Worm (Caenorhabditis elegans): ENCODE measurements around the gene F38A6.5.

Gene F38A6.5

ce11 chrV:20761758-20762157 lies 11.8 kb downstream of the F38A6.5 start:
- TF ChIP-seq nhr-237 (tag; optimal IDR thresholded peaks at IDR 0.05) (peak; percentile 34), unc-120 (tag; optimal IDR thresholded peaks at IDR 0.05; ENCODE audit: poor library complexity, severe bottlenecking) (peak; percentile 28), nhr-2 (tag; optimal IDR thresholded peaks at IDR 0.05) (no peak)

- TF ChIP-seq lin-32 (GFP tag; optimal IDR thresholded peaks at IDR 0.05): no peak
- no peak for TF ChIP-seq snpc-4 (tag; optimal IDR thresholded peaks at IDR 0.05)
- TF ChIP-seq nhr-76 (tag; optimal IDR thresholded peaks at IDR 0.05): no peak
- TF ChIP-seq pha-4 (tag; optimal IDR thresholded peaks at IDR 0.05): no peak
- no peak for TF ChIP-seq ceh-83 (GFP tag; optimal IDR thresholded peaks at IDR 0.05)
- TF ChIP-seq sptf-1 (tag; optimal IDR thresholded peaks at IDR 0.05): no peak
- TF ChIP-seq ceh-43 (GFP tag; optimal IDR thresholded peaks at IDR 0.05): no peak
- no peak for TF ChIP-seq nhr-28 (tag; optimal IDR thresholded peaks at IDR 0.05)
- no peak for TF ChIP-seq ces-1 (GFP tag; optimal IDR thresholded peaks at IDR 0.05)
- no peak for TF ChIP-seq mls-2 (tag; optimal IDR thresholded peaks at IDR 0.05)
- TF ChIP-seq blmp-1 (tag; optimal IDR thresholded peaks at IDR 0.05): no peak
Measured at ce11 chrV:20758106-20758505, 15.4 kb downstream of the F38A6.5 start.

- TF ChIP-seq nhr-28 (tag; optimal IDR thresholded peaks at IDR 0.05) (no peak), elt-1 (tag; optimal IDR thresholded peaks at IDR 0.05; ENCODE audit: borderline replicate concordance, insufficient read depth) (no peak), drap-1 (GFP tag; optimal IDR thresholded peaks at IDR 0.05) (no peak), blmp-1 (tag; optimal IDR thresholded peaks at IDR 0.05) (no peak), ceh-83 (GFP tag; optimal IDR thresholded peaks at IDR 0.05) (no peak), nhr-76 (tag; optimal IDR thresholded peaks at IDR 0.05) (no peak), unc-120 (tag; optimal IDR thresholded peaks at IDR 0.05; ENCODE audit: poor library complexity, severe bottlenecking) (no peak), bed-3 (GFP tag; optimal IDR thresholded peaks at IDR 0.05) (no peak), snpc-4 (tag; optimal IDR thresholded peaks at IDR 0.05) (no peak), mep-1 (tag; optimal IDR thresholded peaks at IDR 0.05) (no peak), nhr-2 (tag; optimal IDR thresholded peaks at IDR 0.05) (no peak), ceh-39 (tag; optimal IDR thresholded peaks at IDR 0.05) (no peak), mls-2 (tag; optimal IDR thresholded peaks at IDR 0.05) (no peak), flh-1 (GFP tag; optimal IDR thresholded peaks at IDR 0.05) (no peak), ztf-11 (tag; optimal IDR thresholded peaks at IDR 0.05) (no peak), unc-62 (GFP tag; optimal IDR thresholded peaks at IDR 0.05) (no peak)
Measured at ce11 chrV:20757255-20757654, 16.3 kb downstream of the F38A6.5 start.

ce11 chrV:20756385-20756996 lies 17.1 kb downstream of the F38A6.5 start:
- TF ChIP-seq blmp-1 (tag; optimal IDR thresholded peaks at IDR 0.05) (no peak), pha-4 (tag; optimal IDR thresholded peaks at IDR 0.05) (peak; percentile 99), nhr-28 (tag; optimal IDR thresholded peaks at IDR 0.05) (no peak), cnd-1 (tag; optimal IDR thresholded peaks at IDR 0.05) (no peak), ceh-83 (GFP tag; optimal IDR thresholded peaks at IDR 0.05) (peak; percentile 45), zip-8 (tag; optimal IDR thresholded peaks at IDR 0.05) (no peak), sptf-1 (tag; optimal IDR thresholded peaks at IDR 0.05) (peak; percentile 62), lsy-2 (tag; optimal IDR thresholded peaks at IDR 0.05) (peak; percentile 22), ham-2 (GFP tag; optimal IDR thresholded peaks at IDR 0.05) (no peak), nhr-237 (tag; optimal IDR thresholded peaks at IDR 0.05) (no peak), lin-32 (GFP tag; optimal IDR thresholded peaks at IDR 0.05) (no peak), lin-13 (tag; optimal IDR thresholded peaks at IDR 0.05) (no peak)

- TF ChIP-seq snpc-4 (tag; optimal IDR thresholded peaks at IDR 0.05) (no peak), unc-120 (tag; optimal IDR thresholded peaks at IDR 0.05; ENCODE audit: poor library complexity, severe bottlenecking) (no peak), cnd-1 (tag; optimal IDR thresholded peaks at IDR 0.05) (no peak), flh-1 (GFP tag; optimal IDR thresholded peaks at IDR 0.05) (no peak), tbx-8 (GFP tag; optimal IDR thresholded peaks at IDR 0.05) (no peak), ceh-39 (tag; optimal IDR thresholded peaks at IDR 0.05) (no peak), mep-1 (tag; optimal IDR thresholded peaks at IDR 0.05) (no peak), nhr-76 (tag; optimal IDR thresholded peaks at IDR 0.05) (no peak), elt-1 (tag; optimal IDR thresholded peaks at IDR 0.05; ENCODE audit: borderline replicate concordance, insufficient read depth) (no peak), elt-3 (tag; optimal IDR thresholded peaks at IDR 0.05) (no peak), mls-2 (tag; optimal IDR thresholded peaks at IDR 0.05) (no peak), bed-3 (GFP tag; optimal IDR thresholded peaks at IDR 0.05) (no peak), lin-13 (tag; optimal IDR thresholded peaks at IDR 0.05) (no peak), lin-32 (GFP tag; optimal IDR thresholded peaks at IDR 0.05) (no peak), pha-4 (tag; optimal IDR thresholded peaks at IDR 0.05) (no peak), sptf-1 (tag; optimal IDR thresholded peaks at IDR 0.05) (no peak), nhr-28 (tag; optimal IDR thresholded peaks at IDR 0.05) (no peak), ham-2 (GFP tag; optimal IDR thresholded peaks at IDR 0.05) (no peak)
Measured at ce11 chrV:20755494-20755893, 18.1 kb downstream of the F38A6.5 start.
